Worm (Caenorhabditis elegans): ENCODE measurements around the gene ins-6.

ins-6 gene

DNA sequence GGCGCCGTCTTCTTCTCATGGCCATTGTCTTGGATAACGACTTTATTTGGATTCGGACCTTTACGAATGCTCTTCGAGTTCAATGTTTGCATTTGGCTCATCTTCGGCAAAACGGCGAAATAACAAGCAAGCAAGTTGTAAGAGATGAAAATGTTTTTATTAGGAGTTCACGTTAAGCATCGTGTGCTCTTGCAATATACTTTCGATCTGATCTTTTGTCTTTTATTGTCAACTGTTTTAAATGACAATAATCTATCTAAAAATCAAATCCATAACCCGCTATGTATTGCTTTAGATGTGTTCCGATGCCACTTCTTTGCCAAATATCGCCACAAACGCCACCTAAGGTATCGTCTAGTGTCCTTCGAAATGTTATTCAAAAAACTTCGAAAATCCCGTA is 16.2 kb downstream of the ins-6 start, which contains the start of gene ZK84.5:
Gene ZK84.5, minus strand, starts transcription at position 101 of the 400 bp plus-strand sequence.
- TF ChIP-seq daf-12 (tag; optimal IDR thresholded peaks at IDR 0.05) (no peak), tbx-2 (tag; optimal IDR thresholded peaks at IDR 0.05) (no peak), eor-1 (tag; optimal IDR thresholded peaks at IDR 0.05) (no peak), ZK546.5 (tag; optimal IDR thresholded peaks at IDR 0.05) (no peak), hmg-11 (tag; optimal IDR thresholded peaks at IDR 0.05) (no peak), nhr-25 (tag; optimal IDR thresholded peaks at IDR 0.05) (no peak), elt-2 (tag; optimal IDR thresholded peaks at IDR 0.05) (no peak), nhr-11 (tag; optimal IDR thresholded peaks at IDR 0.05) (no peak), lsy-12 (tag; optimal IDR thresholded peaks at IDR 0.05) (no peak), ztf-4 (tag; optimal IDR thresholded peaks at IDR 0.05) (no peak), nhr-12 (tag; optimal IDR thresholded peaks at IDR 0.05) (no peak), ama-1 (optimal IDR thresholded peaks at IDR 0.05) (no peak), elt-3 (tag; optimal IDR thresholded peaks at IDR 0.05) (no peak), nhr-76 (tag; optimal IDR thresholded peaks at IDR 0.05) (no peak), nhr-67 (tag; optimal IDR thresholded peaks at IDR 0.05) (no peak), nhr-23 (tag; optimal IDR thresholded peaks at IDR 0.05) (no peak), ceh-9 (tag; optimal IDR thresholded peaks at IDR 0.05) (no peak), skn-1 (tag; optimal IDR thresholded peaks at IDR 0.05) (no peak), pqm-1 (tag; optimal IDR thresholded peaks at IDR 0.05) (no peak), fos-1 (tag; optimal IDR thresholded peaks at IDR 0.05) (no peak)

DNA sequence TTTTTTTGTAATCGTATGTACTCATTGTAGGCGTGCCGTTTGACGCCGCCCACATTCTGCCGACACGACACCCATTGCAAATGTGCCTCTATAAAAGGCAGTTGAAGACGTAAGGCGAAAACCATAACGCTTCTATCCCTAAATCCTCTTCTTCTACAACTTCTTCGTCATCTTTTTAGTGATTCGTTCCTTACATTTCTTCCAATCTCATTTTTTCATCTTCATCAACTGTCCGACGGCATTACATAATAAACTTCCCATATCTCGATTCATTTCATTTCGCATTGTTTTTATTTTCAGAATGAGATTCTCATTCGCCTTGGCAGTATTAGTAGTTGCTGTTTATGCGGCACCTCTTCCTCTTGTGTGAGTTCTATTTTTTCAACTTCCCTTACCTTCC is 20.1 kb downstream of the ins-6 start, which contains the start of gene ZK84.1:
Gene ZK84.1, plus strand, starts transcription at position 301 of the 400 bp plus-strand sequence.
- no peak for TF ChIP-seq mml-1 (tag; optimal IDR thresholded peaks at IDR 0.05)

DNA sequence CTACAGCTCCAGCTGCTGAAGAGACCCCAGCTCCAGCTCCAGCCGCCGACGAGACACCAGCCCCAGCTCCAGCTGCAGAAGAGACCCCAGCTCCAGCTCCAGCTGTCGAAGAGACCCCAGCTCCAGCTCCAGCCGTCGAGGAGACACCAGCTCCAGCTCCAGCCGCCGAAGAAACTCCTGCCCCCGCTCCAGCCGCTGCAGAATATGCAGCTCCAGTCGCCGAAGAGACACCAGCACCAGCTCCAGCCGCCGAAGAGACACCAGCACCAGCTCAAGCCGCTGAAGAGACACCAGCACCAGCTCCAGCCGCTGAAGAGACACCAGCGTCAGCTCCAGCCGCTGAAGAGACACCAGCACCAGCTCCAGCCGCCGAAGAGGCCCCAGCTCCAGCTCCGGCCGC is 22.4 kb downstream of the ins-6 start:
- no peak for TF ChIP-seq lsy-12 (tag; optimal IDR thresholded peaks at IDR 0.05)
- TF ChIP-seq aly-2 (tag; optimal IDR thresholded peaks at IDR 0.05), result no peak
- TF ChIP-seq ztf-4 (tag; optimal IDR thresholded peaks at IDR 0.05), result no peak
- TF ChIP-seq nhr-23 (tag; optimal IDR thresholded peaks at IDR 0.05), result no peak
- TF ChIP-seq elt-1 (tag; optimal IDR thresholded peaks at IDR 0.05), result no peak
- no peak for TF ChIP-seq ztf-11 (tag; optimal IDR thresholded peaks at IDR 0.05)
- no peak for TF ChIP-seq egl-27 (tag; optimal IDR thresholded peaks at IDR 0.05)
- no peak for TF ChIP-seq nfya-1 (tag; optimal IDR thresholded peaks at IDR 0.05; ENCODE audit: insufficient read depth)
- no peak for TF ChIP-seq sea-2 (GFP tag; optimal IDR thresholded peaks at IDR 0.05)
- TF ChIP-seq nhr-12 (tag; optimal IDR thresholded peaks at IDR 0.05), result no peak
- no peak for TF ChIP-seq nhr-77 (tag; optimal IDR thresholded peaks at IDR 0.05)
- TF ChIP-seq ZK546.5 (tag; optimal IDR thresholded peaks at IDR 0.05), result no peak
- TF ChIP-seq jun-1 (tag; optimal IDR thresholded peaks at IDR 0.05), result no peak
- no peak for TF ChIP-seq egl-5 (tag; optimal IDR thresholded peaks at IDR 0.05)
- TF ChIP-seq ceh-16 (tag; optimal IDR thresholded peaks at IDR 0.05), result no peak
- no peak for TF ChIP-seq ceh-9 (tag; optimal IDR thresholded peaks at IDR 0.05)
- TF ChIP-seq elt-2 (tag; optimal IDR thresholded peaks at IDR 0.05), result no peak
- TF ChIP-seq fkh-2 (tag; optimal IDR thresholded peaks at IDR 0.05), result no peak
- no peak for TF ChIP-seq nhr-25 (tag; optimal IDR thresholded peaks at IDR 0.05)
- no peak for TF ChIP-seq ceh-82 (tag; optimal IDR thresholded peaks at IDR 0.05)

- TF ChIP-seq elt-2 (tag; optimal IDR thresholded peaks at IDR 0.05) (peak; percentile 29), ceh-82 (tag; optimal IDR thresholded peaks at IDR 0.05) (no peak), fkh-10 (GFP tag; optimal IDR thresholded peaks at IDR 0.05) (no peak)
Observed at ce11 chrII:6024879-6025278, 24.6 kb downstream of the ins-6 start, which contains the start of gene R12C12.9. Gene R12C12.9 (minus strand): TSS chrII:6024979.

ce11 chrII:6025647-6026046 is 25.4 kb downstream of the ins-6 start:
- no peak for TF ChIP-seq nhr-67 (tag; optimal IDR thresholded peaks at IDR 0.05)
- TF ChIP-seq elt-2 (tag; optimal IDR thresholded peaks at IDR 0.05), result peak; percentile 90
- peak; percentile 51 for TF ChIP-seq pqm-1 (tag; optimal IDR thresholded peaks at IDR 0.05)
- TF ChIP-seq pha-4 (tag; optimal IDR thresholded peaks at IDR 0.05), result peak; percentile 49
- TF ChIP-seq elt-3 (tag; optimal IDR thresholded peaks at IDR 0.05), result no peak
- TF ChIP-seq nhr-28 (tag; optimal IDR thresholded peaks at IDR 0.05), result no peak
- TF ChIP-seq mdl-1 (tag; optimal IDR thresholded peaks at IDR 0.05), result no peak
- no peak for TF ChIP-seq nhr-11 (tag; optimal IDR thresholded peaks at IDR 0.05)
- no peak for TF ChIP-seq lin-39 (tag; optimal IDR thresholded peaks at IDR 0.05)
